Worm (Caenorhabditis elegans) whole organism, young adult: ENCODE data around the gene comt-2.

Experiments
- B0336.3 ChIP-seq: fragments of 200-800 bp; sonication (Bioruptor generic); IDR thresholded peaks from 2 replicates; pipeline ENCODE4 v1.3.6; 2022; ENCODE audit warnings: missing genetic modification characterization, missing compliant biosample characterization
- D2030.7 ChIP-seq: fragments of 200-800 bp; sonication (Bioruptor generic); IDR thresholded peaks from 2 replicates; pipeline ENCODE4 v1.3.6; 2022; ENCODE audit warnings: missing genetic modification reagents, missing genetic modification characterization, missing compliant biosample characterization
- F22D6.2 ChIP-seq: sonication (generic microtip); optimal IDR thresholded peaks from 2 replicates; lab custom pipeline; 2016; ENCODE audit warnings: mild to moderate bottlenecking, missing genetic modification characterization, missing compliant biosample characterization
- F23B12.7 ChIP-seq: sonication (generic microtip); optimal IDR thresholded peaks from 2 replicates; lab custom pipeline; 2017; ENCODE audit warnings: missing genetic modification characterization, mild to moderate bottlenecking, missing compliant biosample characterization, antibody characterized with exemption, moderate library complexity; ENCODE audit not compliant: insufficient read depth
- F52B5.7 ChIP-seq: sonication (generic microtip); optimal IDR thresholded peaks from 2 replicates; lab custom pipeline; 2016; ENCODE audit warnings: mild to moderate bottlenecking, missing genetic modification characterization, missing compliant biosample characterization
- K12H6.12 ChIP-seq: fragments of 200-800 bp; sonication (Bioruptor generic); optimal IDR thresholded peaks from 2 replicates; lab custom pipeline; 2018; ENCODE audit warnings: mild to moderate bottlenecking, missing genetic modification characterization, missing compliant biosample characterization
- T26A5.8 ChIP-seq: sonication (generic microtip); optimal IDR thresholded peaks from 2 replicates; lab custom pipeline; 2016; ENCODE audit warnings: missing genetic modification characterization, missing compliant biosample characterization
- Y53G8AR.9 ChIP-seq: fragments of 200-800 bp; sonication (Bioruptor generic); conservative IDR thresholded peaks from 2 replicates; pipeline ENCODE4 v1.3.6; 2022; ENCODE audit warnings: missing genetic modification reagents, missing genetic modification characterization, missing compliant biosample characterization
- Y56A3A.18 ChIP-seq: fragments of 200-800 bp; sonication (Bioruptor generic); IDR thresholded peaks from 2 replicates; pipeline ENCODE4 v1.3.6; 2022; ENCODE audit warnings: missing genetic modification reagents, missing genetic modification characterization, missing compliant biosample characterization
- Y95B8A.8 ChIP-seq: fragments of 200-800 bp; sonication (Bioruptor generic); IDR thresholded peaks from 2 replicates; pipeline ENCODE4 v1.3.6; 2022; ENCODE audit warnings: missing genetic modification reagents, missing genetic modification characterization, missing compliant biosample characterization
- atf-7 ChIP-seq: sonication (generic microtip); optimal IDR thresholded peaks from 2 replicates; lab custom pipeline; 2017; ENCODE audit warnings: mild to moderate bottlenecking, missing genetic modification characterization, missing compliant biosample characterization
- attf-5 ChIP-seq: fragments of 200-800 bp; sonication (Bioruptor generic); optimal IDR thresholded peaks from 2 replicates; lab custom pipeline; 2018; ENCODE audit warnings: mild to moderate bottlenecking, missing genetic modification characterization, missing compliant biosample characterization
- cebp-1 ChIP-seq, 2 experiments: fragments of 200-800 bp in 1 of 2; sonication (Bioruptor generic) in 1 of 2; sonication (generic microtip) in 1 of 2; IDR thresholded peaks in 1 of 2; optimal IDR thresholded peaks in 1 of 2; 2 replicates each; pipeline versions ENCODE4 v1.3.6 to Lab custom; 2017 to 2022; ENCODE audit warnings: missing compliant biosample characterization in 2 of 2, missing genetic modification characterization in 2 of 2, mild to moderate bottlenecking in 1 of 2, missing genetic modification reagents in 1 of 2, moderate library complexity in 1 of 2
- ceh-27 ChIP-seq: fragments of 200-800 bp; sonication (Bioruptor generic); optimal IDR thresholded peaks from 2 replicates; lab custom pipeline; 2018; ENCODE audit warnings: mild to moderate bottlenecking, missing genetic modification characterization, moderate library complexity, missing compliant biosample characterization
- ceh-40 ChIP-seq: fragments of 200-800 bp; sonication (Bioruptor generic); IDR thresholded peaks from 2 replicates; pipeline ENCODE4 v1.3.6; 2022; ENCODE audit warnings: missing genetic modification characterization, missing compliant biosample characterization
- ceh-58 ChIP-seq: fragments of 200-800 bp; sonication (Bioruptor generic); IDR thresholded peaks from 2 replicates; pipeline ENCODE4 v1.3.6; 2022; ENCODE audit warnings: missing genetic modification characterization, missing compliant biosample characterization
- ceh-79 ChIP-seq: sonication (generic microtip); optimal IDR thresholded peaks from 2 replicates; lab custom pipeline; 2017; ENCODE audit warnings: mild to moderate bottlenecking, missing genetic modification characterization, missing compliant biosample characterization
- die-1 ChIP-seq: sonication (generic microtip); optimal IDR thresholded peaks from 2 replicates; lab custom pipeline; 2016; ENCODE audit warnings: missing genotype, mild to moderate bottlenecking, missing genetic modification characterization, missing compliant biosample characterization
- dox-1 ChIP-seq: fragments of 200-800 bp; sonication (Bioruptor generic); IDR thresholded peaks from 2 replicates; pipeline ENCODE4 v1.3.6; 2022; ENCODE audit warnings: missing genetic modification reagents, missing genetic modification characterization, missing compliant biosample characterization
- dpl-1 ChIP-seq: fragments of 150-350 bp; optimal IDR thresholded peaks from 2 replicates; lab custom pipeline; 2014; ENCODE audit warnings: missing biosample characterization, missing genetic modification reagents, missing genetic modification characterization
- egl-18 ChIP-seq: fragments of 200-800 bp; sonication (Bioruptor generic); IDR thresholded peaks from 2 replicates; pipeline ENCODE4 v1.3.6; 2022; ENCODE audit warnings: missing genetic modification reagents, missing genetic modification characterization, missing compliant biosample characterization
- ekl-4 ChIP-seq: fragments of 200-800 bp; sonication (Bioruptor generic); IDR thresholded peaks from 2 replicates; pipeline ENCODE4 v1.3.6; 2022; ENCODE audit warnings: missing genetic modification reagents, missing genetic modification characterization, missing compliant biosample characterization
- ets-4 ChIP-seq: fragments of 200-800 bp; sonication (Bioruptor generic); optimal IDR thresholded peaks from 2 replicates; lab custom pipeline; 2018; ENCODE audit warnings: mild to moderate bottlenecking, missing genetic modification characterization, missing compliant biosample characterization
- hlh-12 ChIP-seq: sonication (generic microtip); optimal IDR thresholded peaks from 2 replicates; lab custom pipeline; 2016; ENCODE audit warnings: missing genetic modification characterization, missing compliant biosample characterization
- lin-54 ChIP-seq: fragments of 200-800 bp; sonication (Bioruptor generic); optimal IDR thresholded peaks from 2 replicates; lab custom pipeline; 2018; ENCODE audit warnings: mild to moderate bottlenecking, missing genetic modification characterization, missing compliant biosample characterization
- madf-10 ChIP-seq: sonication (generic microtip); optimal IDR thresholded peaks from 2 replicates; lab custom pipeline; 2016; ENCODE audit warnings: mild to moderate bottlenecking, missing genetic modification characterization, missing compliant biosample characterization
- madf-3 ChIP-seq: fragments of 200-800 bp; sonication (Bioruptor generic); IDR thresholded peaks from 2 replicates; pipeline ENCODE4 v1.3.6; 2022; ENCODE audit warnings: missing genetic modification reagents, missing genetic modification characterization, missing compliant biosample characterization
- mel-28 ChIP-seq: sonication (generic microtip); optimal IDR thresholded peaks from 2 replicates; lab custom pipeline; 2016; ENCODE audit warnings: borderline replicate concordance, mild to moderate bottlenecking, missing genetic modification characterization, missing compliant biosample characterization
- nfya-2 ChIP-seq: fragments of 200-800 bp; sonication (Bioruptor generic); IDR thresholded peaks from 2 replicates; pipeline ENCODE4 v1.3.6; 2022; ENCODE audit warnings: missing genetic modification reagents, missing genetic modification characterization, missing compliant biosample characterization
- nfyb-1 ChIP-seq: fragments of 200-800 bp; sonication (Bioruptor generic); IDR thresholded peaks from 2 replicates; pipeline ENCODE4 v1.3.6; 2022; ENCODE audit warnings: missing genetic modification reagents, missing genetic modification characterization, missing compliant biosample characterization
- nhr-179 ChIP-seq: sonication (generic microtip); optimal IDR thresholded peaks from 2 replicates; lab custom pipeline; 2016; ENCODE audit warnings: mild to moderate bottlenecking, missing genetic modification characterization, missing compliant biosample characterization
- rcor-1 ChIP-seq: fragments of 200-800 bp; sonication (Bioruptor generic); IDR thresholded peaks from 2 replicates; pipeline ENCODE4 v1.3.6; 2022; ENCODE audit warnings: missing genetic modification reagents, missing genetic modification characterization, missing compliant biosample characterization
- rec-8 ChIP-seq, 2 experiments: sonication (generic microtip); optimal IDR thresholded peaks; 2 replicates each; lab custom pipeline; 2016; ENCODE audit warnings: mild to moderate bottlenecking in 2 of 2, missing genetic modification characterization in 2 of 2, missing genetic modification reagents in 2 of 2, missing genotype in 2 of 2, missing biosample characterization in 1 of 2, missing compliant biosample characterization in 1 of 2, moderate library complexity in 1 of 2
- repo-1 ChIP-seq: sonication (generic microtip); optimal IDR thresholded peaks from 2 replicates; lab custom pipeline; 2017; ENCODE audit warnings: mild to moderate bottlenecking, missing genetic modification characterization, missing compliant biosample characterization
- sea-2 ChIP-seq: fragments of 200-800 bp; sonication (Bioruptor generic); IDR thresholded peaks from 2 replicates; pipeline ENCODE4 v1.3.6; 2022; ENCODE audit warnings: missing genetic modification characterization, missing compliant biosample characterization
- zfh-2 ChIP-seq: fragments of 200-800 bp; sonication (Bioruptor generic); conservative IDR thresholded peaks from 2 replicates; pipeline ENCODE4 v1.3.6; 2022; ENCODE audit warnings: missing genetic modification reagents, missing genetic modification characterization, missing compliant biosample characterization
- zim-3 ChIP-seq: sonication (generic microtip); optimal IDR thresholded peaks from 2 replicates; lab custom pipeline; 2017; ENCODE audit warnings: mild to moderate bottlenecking, missing genetic modification characterization, moderate library complexity, missing compliant biosample characterization
- ztf-25 ChIP-seq: fragments of 200-800 bp; sonication (Bioruptor generic); IDR thresholded peaks from 2 replicates; pipeline ENCODE4 v1.3.6; 2022; ENCODE audit warnings: missing genetic modification reagents, missing genetic modification characterization, missing compliant biosample characterization
- ztf-26 ChIP-seq: sonication (generic microtip); optimal IDR thresholded peaks from 2 replicates; lab custom pipeline; 2017; ENCODE audit warnings: missing genetic modification characterization, missing compliant biosample characterization

comt-2 gene

DNA sequence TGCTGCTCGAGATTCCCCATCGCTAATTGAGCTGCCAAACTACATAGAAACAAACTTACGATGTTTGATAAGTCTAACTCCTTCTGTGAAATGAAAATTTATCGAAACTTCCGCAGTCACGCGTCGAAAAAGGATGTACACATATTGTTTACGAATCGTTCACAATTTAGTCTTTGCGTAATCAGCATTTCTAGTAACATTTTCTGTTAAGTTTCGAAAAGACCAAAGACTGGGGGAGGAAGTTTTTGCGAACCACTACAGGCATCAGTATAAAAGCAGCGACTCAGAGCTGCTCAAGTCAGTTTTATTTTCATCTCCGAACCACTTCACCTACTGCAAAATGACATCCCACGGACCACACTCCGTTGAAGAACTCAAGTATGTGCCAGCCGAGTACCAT is 6.1 kb downstream of the comt-2 start, which contains the start of gene sqst-4 (continued):
- TF ChIP-seq nhr-179 (tag; lab: Kevin White, UChicago) (no peak), attf-5 (no peak)

DNA sequence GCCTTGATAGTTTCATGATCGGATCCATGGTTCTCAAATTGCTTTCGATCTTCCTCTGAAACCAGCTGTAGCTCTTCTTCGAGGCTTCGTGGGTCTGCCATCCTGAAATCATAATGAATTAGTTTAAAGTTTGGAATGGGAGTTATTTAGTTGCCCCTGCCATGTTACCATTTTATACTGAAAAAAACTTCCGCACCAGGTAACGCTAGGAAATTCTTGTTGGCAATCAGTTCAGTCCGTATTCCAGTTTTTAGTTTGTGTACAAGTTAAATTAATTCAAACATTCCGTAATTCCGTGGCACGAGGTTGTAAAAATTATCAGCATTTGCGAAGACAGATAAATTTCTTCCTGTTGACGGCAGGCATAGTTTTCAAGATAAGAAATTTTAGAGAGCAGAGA is 6.8 kb downstream of the comt-2 start, which contains the start of gene Y32B12A.5:
TSS of gene Y32B12A.5 (minus strand) at position 101 of the 400 bp plus-strand sequence.
- no peak for TF ChIP-seq dpl-1 (GFP tag; lab: Kevin White, UChicago)
- no peak for TF ChIP-seq ztf-26 (tag; lab: Kevin White, UChicago)
- no peak for TF ChIP-seq ceh-27 (GFP tag; lab: Kevin White, UChicago)
- TF ChIP-seq, all 124 proteins: peak for 0

DNA sequence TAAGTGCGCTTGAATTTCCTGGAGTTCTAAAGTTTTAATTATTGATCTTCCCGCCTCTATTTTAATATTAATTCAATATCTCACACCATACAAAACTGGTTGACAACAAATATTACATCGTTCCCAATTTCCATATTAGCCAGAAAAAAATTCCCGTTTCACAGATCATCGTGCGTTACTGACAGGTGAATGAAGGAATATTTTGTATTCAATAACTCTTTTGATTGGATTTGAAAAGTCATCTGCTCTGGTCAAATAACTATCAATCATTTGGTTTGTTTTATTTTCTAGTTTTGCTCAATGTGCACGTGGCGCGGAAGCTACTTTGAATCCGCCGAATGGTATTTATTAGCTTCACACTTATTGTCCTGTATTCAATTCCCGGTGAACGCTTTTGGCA is 10.6 kb downstream of the comt-2 start, which contains the start of gene srh-139:
TSS of gene srh-139 (plus strand) at position 301 of the 400 bp plus-strand sequence.
- TF ChIP-seq zim-3 (tag; lab: Kevin White, UChicago) (no peak), die-1 (tag; lab: Kevin White, UChicago) (no peak), Y56A3A.18 (no peak), hlh-12 (tag; lab: Kevin White, UChicago) (no peak), F23B12.7 (tag; lab: Kevin White, UChicago) (no peak), nfya-2 (GFP tag; lab: Robert Waterston, UW) (no peak), D2030.7 (no peak), rec-8 (tag; optimal IDR thresholded peaks at IDR 0.05; lab: Kevin White, UChicago) (no peak), madf-3 (GFP tag; lab: Robert Waterston, UW) (no peak), F52B5.7 (no peak), nhr-179 (tag; lab: Kevin White, UChicago) (no peak), ceh-79 (tag; lab: Kevin White, UChicago) (no peak), repo-1 (tag; lab: Kevin White, UChicago) (no peak), atf-7 (no peak)

DNA sequence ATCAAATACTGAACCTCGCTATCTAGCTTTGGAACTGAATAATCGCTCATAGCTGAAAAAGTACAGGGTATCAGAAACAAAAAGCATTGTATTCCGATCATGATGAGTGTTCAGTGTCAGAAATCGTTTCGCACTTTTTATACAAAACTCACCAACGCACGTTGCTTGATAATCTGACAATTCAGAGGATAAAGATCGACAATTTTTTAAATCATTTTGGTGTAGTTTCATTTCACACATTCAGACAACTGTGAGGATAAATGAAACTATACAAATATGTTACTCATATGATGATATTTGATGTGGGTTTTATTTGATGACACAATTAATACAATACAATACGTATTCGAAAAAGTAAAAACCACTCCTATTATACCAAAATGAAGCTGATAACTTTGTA is 11.2 kb downstream of the comt-2 start, which contains the start of gene F57E7.2:
TSS of gene F57E7.2 (minus strand) at position 101 of the 400 bp plus-strand sequence.
- no peak for TF ChIP-seq B0336.3 (GFP tag; lab: Robert Waterston, UW)
- TF ChIP-seq, all 124 proteins: peak for 0

DNA sequence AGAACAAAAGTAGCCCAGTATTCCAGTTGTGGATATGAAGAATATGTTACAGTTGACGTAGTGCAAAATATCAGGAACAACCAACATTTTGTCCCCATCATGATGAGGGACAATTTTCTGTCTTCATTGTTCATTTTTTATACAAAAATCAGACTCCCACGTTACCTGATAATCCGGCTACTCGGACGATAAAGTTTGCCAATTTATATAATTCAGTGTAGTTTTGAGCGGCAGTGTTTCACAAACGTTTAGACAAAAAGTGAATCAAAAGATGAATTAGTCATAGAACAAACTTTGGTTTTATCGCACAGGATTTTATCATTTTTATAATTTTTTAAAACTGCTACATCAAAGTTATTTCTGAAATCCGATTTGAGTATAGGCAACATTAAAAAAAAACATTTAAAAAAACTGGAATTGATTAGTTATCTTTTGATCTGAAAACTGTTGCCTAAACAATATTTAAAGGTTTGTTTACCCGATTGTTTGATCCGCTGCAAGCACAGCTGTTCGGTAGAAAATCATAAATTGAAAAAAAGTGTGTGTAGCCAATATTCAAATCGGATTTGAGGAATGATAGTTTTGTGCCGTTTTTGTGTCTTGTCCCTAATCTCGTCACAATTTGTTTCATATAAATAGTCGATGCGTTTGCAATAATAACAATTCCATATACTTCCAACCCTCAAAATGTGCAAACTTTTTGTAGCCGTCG is 13.2 kb downstream of the comt-2 start, which contains the start of the genes F57E7.4 and spig-6:
TSS of gene F57E7.4 (minus strand) at position 101 of the 712 bp plus-strand sequence.
TSS of gene spig-6 (plus strand) at position 662 of the 712 bp plus-strand sequence.
- TF ChIP-seq rcor-1 (GFP tag; lab: Robert Waterston, UW) (no peak), madf-10 (tag; lab: Kevin White, UChicago) (no peak), K12H6.12 (tag; lab: Kevin White, UChicago) (no peak), dox-1 (GFP tag; lab: Robert Waterston, UW) (no peak), egl-18 (no peak), ceh-40 (GFP tag; lab: Robert Waterston, UW) (no peak), cebp-1 (GFP tag; IDR thresholded peaks at IDR 0.05; lab: Robert Waterston, UW) (no peak), cebp-1 (tag; optimal IDR thresholded peaks at IDR 0.05; lab: Kevin White, UChicago) (no peak), mel-28 (tag; lab: Kevin White, UChicago) (no peak), ztf-25 (GFP tag; lab: Robert Waterston, UW) (no peak)

DNA sequence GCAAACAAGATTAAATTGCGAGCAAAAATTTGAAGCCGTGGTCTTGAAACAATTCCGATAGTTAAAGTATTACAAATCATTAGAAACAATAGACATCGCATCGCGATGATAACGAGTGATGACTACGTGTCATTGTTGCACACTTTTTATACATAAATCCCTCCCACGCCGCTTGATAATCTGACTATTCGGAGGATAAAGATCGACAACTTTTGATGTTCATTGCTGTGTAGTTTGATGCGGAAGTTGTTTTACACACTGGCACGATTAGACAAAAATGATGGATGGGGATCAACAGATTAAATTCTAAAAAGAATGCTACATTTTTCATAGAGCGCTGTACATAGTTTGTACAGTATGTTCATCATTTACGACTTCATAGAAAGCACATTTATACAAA is 15.0 kb downstream of the comt-2 start, which contains the start of gene T08G3.11:
TSS of gene T08G3.11 (minus strand) at position 101 of the 400 bp plus-strand sequence.
- TF ChIP-seq F22D6.2 (tag; lab: Kevin White, UChicago) (no peak), F23B12.7 (tag; lab: Kevin White, UChicago) (no peak), T26A5.8 (tag; lab: Kevin White, UChicago) (no peak), Y53G8AR.9 (GFP tag; lab: Robert Waterston, UW) (no peak), lin-54 (GFP tag; lab: Kevin White, UChicago) (no peak), ekl-4 (GFP tag; lab: Robert Waterston, UW) (no peak), zfh-2 (GFP tag; lab: Robert Waterston, UW) (no peak), cebp-1 (GFP tag; IDR thresholded peaks at IDR 0.05; lab: Robert Waterston, UW) (no peak), cebp-1 (tag; optimal IDR thresholded peaks at IDR 0.05; lab: Kevin White, UChicago) (no peak), sea-2 (GFP tag; lab: Robert Waterston, UW) (no peak), Y95B8A.8 (GFP tag; lab: Robert Waterston, UW) (no peak), ets-4 (GFP tag; lab: Kevin White, UChicago) (no peak), ceh-58 (no peak), nfyb-1 (GFP tag; lab: Robert Waterston, UW) (no peak)
